Fruit fly (Drosophila melanogaster) whole organism: Measurements from ENCODE around the gene CG11986.

Source experiments
- CG8478 ChIP-seq: fragments of >200 bp; optimal IDR thresholded peaks from 2 replicates; lab custom pipeline; 2018; ENCODE audit warnings: inconsistent platforms
- Dll ChIP-seq: fragments of >200 bp; optimal IDR thresholded peaks from 2 replicates; lab custom pipeline; 2017
- EcR ChIP-seq, 2 experiments: fragments of >200 bp; optimal IDR thresholded peaks; 2 replicates each; lab custom pipeline; 2017; ENCODE audit warnings: missing biosample characterization in 2 of 2, missing genetic modification characterization in 2 of 2, missing genetic modification reagents in 2 of 2
- pan ChIP-seq: fragments of >200 bp; optimal IDR thresholded peaks from 2 replicates; lab custom pipeline; 2017
- psq ChIP-seq: fragments of >200 bp; optimal IDR thresholded peaks from 2 replicates; lab custom pipeline; 2017
- usp ChIP-seq: fragments of >200 bp; optimal IDR thresholded peaks from 2 replicates; lab custom pipeline; 2017; ENCODE audit warnings: missing biosample characterization, missing genetic modification characterization, mixed read lengths

CG11986 gene

DNA sequence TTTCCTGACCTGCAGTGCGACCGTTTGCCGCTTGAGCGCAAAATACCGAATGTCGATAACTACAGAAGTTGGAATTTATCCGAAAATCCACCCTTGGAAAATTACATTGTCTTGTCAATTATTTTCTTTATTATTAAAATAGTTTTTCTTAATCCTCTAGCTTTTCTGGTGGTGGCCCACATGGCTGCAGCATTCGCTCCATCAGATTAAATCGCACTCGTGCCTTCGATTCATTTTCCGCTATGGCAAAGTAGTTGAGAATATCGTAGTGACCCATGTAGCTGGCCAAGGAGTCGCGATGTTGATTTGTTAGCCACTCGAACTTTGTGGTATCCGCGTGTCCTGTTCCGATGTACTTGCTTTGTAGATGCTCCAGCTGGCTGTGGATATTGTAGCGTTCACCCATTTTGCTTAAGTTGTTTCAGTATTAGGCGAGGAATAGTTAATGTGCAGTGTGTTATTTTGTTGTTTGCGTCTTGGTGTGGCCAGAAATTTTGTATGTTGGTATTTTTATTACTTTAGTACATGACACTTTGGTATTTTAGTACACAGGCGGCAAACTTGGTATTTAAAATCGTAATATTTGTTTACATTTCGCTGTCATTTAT is at the start of gene CG11986, which contains the start of the genes Kcmf1 and Sf3b5:
Gene CG11986 (plus strand): TSS at position 588 of the 608 bp plus-strand sequence.
Gene Kcmf1 (minus strand): TSS at position 51 of the 608 bp plus-strand sequence.
Gene Sf3b5 (minus strand): TSS at position 483 of the 608 bp plus-strand sequence.
- TF ChIP-seq usp = no peak
- no peak for TF ChIP-seq EcR (GFP tag; optimal IDR thresholded peaks at IDR 0.05; lab: Kevin White, UChicago)
- no peak for TF ChIP-seq pan
- TF ChIP-seq psq (lab: Kevin White, UChicago) = no peak
- no peak for TF ChIP-seq Dll (lab: Kevin White, UChicago)
- TF ChIP-seq CG8478 (lab: Kevin White, UChicago) = no peak

DNA sequence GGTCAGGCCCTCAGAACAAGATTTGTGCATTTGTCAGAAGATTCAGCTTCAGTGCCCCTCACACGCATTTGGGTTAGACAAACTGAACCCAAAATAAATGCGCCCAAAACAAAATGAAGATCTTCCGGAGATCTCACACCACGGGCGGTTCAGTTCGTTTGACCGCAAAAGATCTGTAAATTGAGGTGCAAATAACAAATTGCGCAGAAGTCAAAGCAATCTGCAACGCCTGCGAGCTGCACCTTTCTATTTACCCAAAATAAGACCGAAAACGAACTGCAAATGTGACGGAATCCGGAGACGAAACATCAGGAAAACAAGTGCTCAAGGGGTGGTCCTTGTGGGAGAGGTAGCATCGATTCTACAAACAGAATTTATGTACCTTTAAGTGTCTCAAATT is 49.7 kb upstream of the CG11986 start:
- TF ChIP-seq pan (no peak), usp (no peak), psq (lab: Kevin White, UChicago) (no peak), Dll (lab: Kevin White, UChicago) (no peak), CG8478 (lab: Kevin White, UChicago) (no peak), EcR (GFP tag; optimal IDR thresholded peaks at IDR 0.05; lab: Kevin White, UChicago) (no peak)

DNA sequence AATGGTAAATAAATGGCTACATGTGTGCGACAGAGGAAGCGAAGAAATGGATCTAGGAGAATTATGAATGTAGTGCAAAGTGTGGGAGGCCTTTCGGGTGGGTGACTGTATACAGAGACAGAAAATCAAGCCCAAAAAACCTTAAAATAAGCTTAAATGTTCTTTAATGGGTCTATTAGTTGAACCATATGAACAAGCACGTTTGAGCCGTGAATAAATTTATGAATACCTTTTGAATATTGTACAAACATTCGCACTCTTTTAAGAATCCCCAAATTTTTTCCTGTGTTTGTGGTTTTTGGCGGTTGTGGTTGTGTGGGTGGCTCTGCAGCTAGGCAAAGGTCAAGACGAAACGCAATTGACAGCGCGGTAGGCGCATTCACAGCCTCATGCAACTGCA is 48.6 kb upstream of the CG11986 start:
- TF ChIP-seq pan (no peak), EcR (GFP tag; optimal IDR thresholded peaks at IDR 0.05; lab: Kevin White, UChicago) (no peak)

DNA sequence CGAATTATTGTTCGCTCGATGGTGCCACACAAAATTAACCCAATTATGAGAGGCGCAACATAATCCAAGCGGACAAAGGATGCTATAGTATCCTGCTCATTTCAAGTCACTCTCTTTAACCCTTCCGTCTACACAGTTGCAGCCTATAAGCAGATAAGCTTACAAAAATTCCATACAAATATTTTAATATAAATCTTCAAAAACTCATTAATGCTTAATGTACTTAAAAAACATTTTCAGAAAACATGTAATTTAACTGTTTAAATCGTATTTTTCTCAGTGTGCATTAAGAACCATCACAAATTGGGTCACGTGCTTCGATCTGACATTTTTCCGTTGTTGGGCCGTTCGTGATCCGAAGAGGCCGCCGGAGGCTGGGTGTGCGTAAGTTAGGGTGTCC is 46.4 kb upstream of the CG11986 start:
- no peak for TF ChIP-seq EcR (GFP tag; optimal IDR thresholded peaks at IDR 0.05; lab: Kevin White, UChicago)
- TF ChIP-seq usp = no peak
- no peak for TF ChIP-seq CG8478 (lab: Kevin White, UChicago)
- TF ChIP-seq Dll (lab: Kevin White, UChicago) = no peak
- TF ChIP-seq pan = no peak
- TF ChIP-seq psq (lab: Kevin White, UChicago) = no peak

DNA sequence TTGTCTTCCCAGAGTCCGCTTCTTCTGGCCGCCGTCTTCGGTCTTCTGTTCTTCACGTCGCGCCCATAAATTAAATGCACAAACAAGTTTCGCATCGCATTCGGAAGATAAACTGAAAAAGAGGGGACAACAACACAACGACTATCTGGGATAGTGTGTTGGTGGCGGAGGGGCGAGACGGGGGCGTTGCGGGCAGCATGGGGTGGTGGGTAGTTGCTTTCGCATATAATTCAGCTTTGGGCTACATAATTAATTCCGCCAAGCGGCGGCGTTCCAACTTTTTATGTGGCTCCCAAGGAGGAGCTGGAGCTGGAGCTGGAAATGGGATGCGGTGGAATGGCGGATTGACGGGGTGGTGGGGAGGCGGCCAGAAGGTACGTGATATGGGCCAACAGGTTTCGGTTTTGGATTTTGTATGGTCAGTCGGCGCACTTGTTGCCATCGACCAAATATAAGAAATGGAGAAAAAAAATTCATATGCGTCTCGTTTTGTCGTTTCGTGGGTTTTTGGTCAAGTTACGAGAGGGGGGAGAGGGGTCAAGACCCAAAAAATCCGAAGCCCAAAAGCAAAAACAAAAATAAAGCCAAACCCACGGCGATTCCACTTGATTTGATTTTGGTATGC is 45.8 kb upstream of the CG11986 start:
- no peak for TF ChIP-seq EcR (GFP tag; optimal IDR thresholded peaks at IDR 0.05; lab: Kevin White, UChicago)
- TF ChIP-seq Dll (lab: Kevin White, UChicago) = peak; percentile 71

DNA sequence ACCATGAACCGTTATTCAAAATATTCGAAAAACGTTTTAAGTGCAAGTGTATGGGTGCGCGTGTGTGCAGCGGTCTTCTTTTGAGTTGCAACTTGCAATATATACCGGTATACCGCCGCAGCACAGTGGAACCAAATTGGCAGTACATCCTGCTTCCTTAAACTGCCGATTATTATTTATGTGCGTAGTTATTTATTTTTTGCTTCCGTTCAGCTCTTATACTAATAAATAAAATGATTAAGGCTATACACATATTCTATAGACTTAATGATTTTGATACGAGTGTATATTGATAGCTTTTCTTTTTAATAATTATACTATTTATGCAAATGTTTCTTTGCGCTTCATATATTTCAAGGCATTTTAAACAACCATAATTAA is 45.3 kb upstream of the CG11986 start:
- no peak for TF ChIP-seq EcR (GFP tag; optimal IDR thresholded peaks at IDR 0.05; lab: Kevin White, UChicago)
- TF ChIP-seq psq (lab: Kevin White, UChicago) = no peak
- TF ChIP-seq CG8478 (lab: Kevin White, UChicago) = no peak
- TF ChIP-seq pan = no peak
- no peak for TF ChIP-seq Dll (lab: Kevin White, UChicago)
- TF ChIP-seq usp = no peak

DNA sequence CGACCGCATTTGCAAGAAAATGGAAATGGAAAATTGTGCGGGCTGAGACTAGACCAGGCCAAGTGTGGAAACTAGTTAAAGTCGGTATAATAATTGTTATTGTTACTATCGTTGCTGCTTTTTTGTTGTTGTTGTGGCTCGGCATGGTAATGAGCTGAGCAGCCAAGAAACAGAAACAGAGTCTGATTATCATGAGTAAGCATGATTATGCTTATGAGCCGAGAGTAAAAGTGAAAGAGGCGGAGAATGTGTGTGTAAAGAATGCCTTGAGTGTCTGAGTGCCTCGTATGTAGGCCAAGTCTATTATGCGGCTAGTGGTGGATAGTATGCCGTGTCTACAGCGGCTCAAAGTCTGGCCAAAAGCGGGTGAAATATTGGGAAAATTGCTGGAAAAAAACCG is 44.5 kb upstream of the CG11986 start:
- TF ChIP-seq Dll (lab: Kevin White, UChicago) (no peak), EcR (GFP tag; optimal IDR thresholded peaks at IDR 0.05; lab: Kevin White, UChicago) (no peak), psq (lab: Kevin White, UChicago) (no peak), usp (no peak), CG8478 (lab: Kevin White, UChicago) (no peak), pan (no peak)

DNA sequence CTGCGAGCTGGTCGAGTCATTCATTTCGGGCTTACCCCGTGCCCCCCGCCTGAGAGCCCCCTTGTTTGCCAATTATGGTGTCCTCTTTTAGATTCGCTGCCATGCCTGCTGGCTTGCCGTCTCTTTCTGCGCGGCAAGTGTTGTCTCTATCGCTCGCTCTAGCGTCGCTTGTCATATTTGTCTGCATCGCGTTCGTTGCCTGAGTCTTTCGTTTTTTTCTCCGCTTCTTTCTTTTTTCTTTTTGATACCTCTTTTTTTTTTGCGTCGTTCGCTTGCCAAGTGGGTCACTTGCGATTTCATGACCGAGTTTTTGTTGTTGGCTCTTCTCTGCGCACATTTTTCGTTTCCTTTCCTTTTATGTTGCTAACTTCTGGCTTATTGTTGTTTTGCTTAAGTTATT is 43.5 kb upstream of the CG11986 start:
- TF ChIP-seq Dll (lab: Kevin White, UChicago) = peak; percentile 40
- TF ChIP-seq CG8478 (lab: Kevin White, UChicago) = no peak

DNA sequence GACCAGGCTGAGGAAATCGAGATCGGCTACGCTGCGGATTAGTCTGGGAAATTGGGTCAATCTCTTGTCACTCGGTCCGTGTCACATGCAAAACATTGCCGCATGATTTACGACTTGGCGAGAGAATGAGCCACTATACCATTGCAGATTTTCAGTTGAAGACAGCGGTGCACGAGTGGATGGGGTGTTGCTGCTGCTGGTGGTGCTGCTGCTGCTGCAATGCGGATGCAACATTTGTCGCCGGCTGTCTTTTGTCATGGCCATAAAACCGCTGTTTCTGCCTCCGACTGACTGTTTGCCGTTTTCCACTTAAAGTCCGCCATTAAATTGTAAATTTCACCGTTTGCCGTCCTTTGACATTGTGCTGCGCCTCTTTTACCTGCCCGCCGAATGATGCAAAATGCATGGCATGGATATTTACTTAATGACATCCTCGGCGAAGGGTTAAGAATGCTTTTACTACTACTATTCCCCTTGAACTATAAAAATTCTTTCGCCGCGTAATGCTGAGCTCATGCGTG is 39.1 kb upstream of the CG11986 start:
- TF ChIP-seq CG8478 (lab: Kevin White, UChicago) (no peak), usp (no peak), Dll (lab: Kevin White, UChicago) (no peak), psq (lab: Kevin White, UChicago) (no peak), pan (no peak), EcR (GFP tag; optimal IDR thresholded peaks at IDR 0.05; lab: Kevin White, UChicago) (no peak)

DNA sequence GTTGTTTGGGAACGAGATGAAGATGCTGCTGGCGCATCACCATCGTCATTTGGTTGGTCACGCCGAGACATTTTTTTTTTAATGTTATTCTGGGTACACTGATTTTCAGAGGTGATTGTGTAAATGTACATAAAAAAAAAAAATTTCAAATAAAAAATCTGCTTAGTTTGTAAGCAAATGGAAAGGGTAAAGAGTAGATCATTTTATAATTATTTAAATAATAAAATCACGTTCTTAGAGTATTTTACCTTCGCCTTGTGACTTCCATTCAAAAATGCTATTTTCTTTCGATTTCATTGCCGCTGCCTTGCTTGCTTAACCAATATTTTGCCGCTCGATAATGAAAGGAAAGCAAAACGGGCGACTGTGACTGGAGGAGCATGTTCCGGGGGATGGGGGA is 36.5 kb upstream of the CG11986 start:
- TF ChIP-seq psq (lab: Kevin White, UChicago) (no peak), Dll (lab: Kevin White, UChicago) (no peak), EcR (GFP tag; optimal IDR thresholded peaks at IDR 0.05; lab: Kevin White, UChicago) (no peak), usp (no peak), CG8478 (lab: Kevin White, UChicago) (no peak), pan (no peak)

DNA sequence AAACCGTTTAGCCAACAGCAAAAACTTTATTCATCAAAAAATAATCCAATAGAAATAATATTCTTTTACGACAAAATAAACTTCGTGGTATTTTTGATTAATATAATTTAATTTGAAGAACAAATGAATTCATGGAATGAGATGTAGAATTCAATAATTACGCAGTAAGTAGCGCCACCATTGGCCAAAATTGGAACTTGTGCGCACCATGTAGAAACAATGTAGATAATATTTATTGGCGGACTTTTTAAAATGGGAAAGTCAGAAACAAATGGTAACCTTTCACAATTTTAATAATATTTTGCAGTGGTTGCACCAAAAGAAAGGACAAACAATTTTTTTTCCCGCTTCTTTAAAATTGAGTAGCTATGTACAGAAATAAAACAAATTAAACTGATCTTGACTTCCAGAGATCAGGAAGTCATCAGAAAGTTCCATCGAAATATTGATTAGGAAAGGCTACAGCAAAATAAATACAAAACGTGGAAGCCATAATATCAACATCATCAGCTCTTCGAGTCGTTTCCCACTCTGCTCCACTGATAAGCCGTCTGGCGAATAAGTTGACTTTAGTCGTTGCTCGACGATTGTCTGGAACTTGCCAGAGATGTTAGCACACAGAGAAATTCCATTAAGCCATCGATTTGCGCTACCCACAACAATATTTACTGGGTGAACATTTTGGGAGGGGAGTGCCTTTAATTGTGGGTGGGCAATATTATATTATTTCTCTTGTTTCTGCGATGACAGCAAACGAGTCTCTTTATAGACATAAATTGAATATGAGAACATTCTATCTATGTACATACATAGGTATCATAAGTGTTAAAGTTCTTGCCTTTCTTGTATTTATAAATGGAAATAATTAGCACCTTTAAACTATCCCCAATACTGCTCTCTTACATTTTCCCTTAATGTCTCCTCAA is 35.1 kb upstream of the CG11986 start:
- TF ChIP-seq CG8478 (lab: Kevin White, UChicago) (no peak), usp (no peak), pan (no peak), psq (lab: Kevin White, UChicago) (no peak), EcR (GFP tag; optimal IDR thresholded peaks at IDR 0.05; lab: Kevin White, UChicago) (no peak), Dll (lab: Kevin White, UChicago) (no peak)

DNA sequence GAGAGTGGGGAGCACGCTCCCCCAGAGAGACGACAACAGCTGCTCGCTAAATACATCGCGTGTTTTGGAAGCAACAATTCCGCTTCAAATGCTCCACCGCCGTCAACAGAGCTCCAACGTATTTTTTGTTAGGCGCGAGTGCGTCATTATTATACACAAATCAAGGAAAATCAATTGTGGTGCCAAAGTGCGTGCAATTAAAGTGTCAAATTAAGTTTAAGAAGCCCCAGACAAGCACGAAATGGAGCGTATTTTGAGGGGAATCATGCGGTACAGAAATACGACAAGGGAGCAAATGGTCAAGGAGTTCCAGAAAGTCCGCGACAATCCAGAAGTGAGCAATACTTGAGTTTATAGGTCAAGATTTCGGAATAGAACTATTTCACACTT is 34.5 kb upstream of the CG11986 start, which contains the start of gene CAHbeta:
Gene CAHbeta (plus strand): TSS at position 85 of the 390 bp plus-strand sequence.
- no peak for TF ChIP-seq CG8478 (lab: Kevin White, UChicago)
- TF ChIP-seq Dll (lab: Kevin White, UChicago) = no peak
- TF ChIP-seq usp = no peak
- no peak for TF ChIP-seq EcR (GFP tag; optimal IDR thresholded peaks at IDR 0.05; lab: Kevin White, UChicago)
- no peak for TF ChIP-seq pan
- TF ChIP-seq psq (lab: Kevin White, UChicago) = no peak
